Worm (Caenorhabditis elegans) whole organism, midembryonic: ENCODE data around the gene Y67D8C.6.

Source experiments
- T22C8.4 ChIP-seq: fragments of 200-800 bp; sonication (Bioruptor generic); IDR thresholded peaks from 2 replicates; pipeline ENCODE4 v1.3.6; 2022; ENCODE audit warnings: missing genetic modification characterization, missing compliant biosample characterization
- cog-1 ChIP-seq: sonication (generic microtip); optimal IDR thresholded peaks from 2 replicates; lab custom pipeline; 2016; ENCODE audit warnings: missing genetic modification characterization, missing compliant biosample characterization
- flt-1 ChIP-seq: fragments of 200-800 bp; sonication (Bioruptor generic); IDR thresholded peaks from 2 replicates; pipeline ENCODE4 v1.3.6; 2022; ENCODE audit warnings: missing genetic modification characterization, missing compliant biosample characterization
- klf-2 ChIP-seq: fragments of 200-800 bp; sonication (Bioruptor generic); conservative IDR thresholded peaks from 2 replicates; pipeline ENCODE4 v1.3.6; 2022; ENCODE audit warnings: missing genetic modification reagents, missing genetic modification characterization, missing compliant biosample characterization
- ref-1 ChIP-seq: fragments of 200-800 bp; sonication (Bioruptor generic); conservative IDR thresholded peaks from 2 replicates; pipeline ENCODE4 v1.3.6; 2022; ENCODE audit warnings: missing genetic modification reagents, missing genetic modification characterization, missing compliant biosample characterization
- tab-1 ChIP-seq: fragments of 200-800 bp; sonication (Bioruptor generic); IDR thresholded peaks from 2 replicates; pipeline ENCODE4 v1.3.6; 2022; ENCODE audit warnings: missing genetic modification characterization, missing compliant biosample characterization
- ztf-29 ChIP-seq: fragments of 200-800 bp; sonication (Bioruptor generic); IDR thresholded peaks from 2 replicates; pipeline ENCODE4 v1.3.6; 2022; ENCODE audit warnings: missing genetic modification reagents, missing genetic modification characterization, missing compliant biosample characterization

DNA sequence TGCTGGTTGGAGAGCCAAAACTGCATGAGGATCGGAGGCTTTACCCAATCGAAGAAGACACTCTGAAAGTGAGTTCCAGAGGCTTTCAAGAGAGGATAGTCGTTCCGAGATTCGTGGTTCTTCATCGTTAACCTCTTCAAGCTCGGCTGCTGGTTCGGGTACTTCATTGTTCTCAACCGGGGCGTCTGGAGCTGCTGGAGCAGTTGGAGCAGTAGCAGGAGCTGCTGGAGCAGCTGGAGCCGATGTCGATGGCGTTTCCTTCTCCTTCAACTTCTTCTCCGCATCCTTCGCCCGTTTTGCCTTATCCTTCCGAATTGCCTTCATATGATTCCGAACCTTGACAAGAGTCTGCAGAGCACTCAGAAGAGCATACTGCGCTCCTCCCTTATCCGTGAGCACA is 27.8 kb downstream of the Y67D8C.6 start:
- TF ChIP-seq cog-1 (no peak), ztf-29 (no peak), tab-1 (GFP tag; lab: Robert Waterston, UW) (no peak), flt-1 (GFP tag; lab: Robert Waterston, UW) (no peak), ref-1 (GFP tag; lab: Robert Waterston, UW) (no peak), klf-2 (no peak), T22C8.4 (GFP tag; lab: Robert Waterston, UW) (no peak)
